Fruit fly (Drosophila melanogaster): Measurements from ENCODE around the gene CG6834.
A peak's percentile ranks its signal among the peaks of the same experiment; 100 is the strongest.

CG6834 gene

DNA sequence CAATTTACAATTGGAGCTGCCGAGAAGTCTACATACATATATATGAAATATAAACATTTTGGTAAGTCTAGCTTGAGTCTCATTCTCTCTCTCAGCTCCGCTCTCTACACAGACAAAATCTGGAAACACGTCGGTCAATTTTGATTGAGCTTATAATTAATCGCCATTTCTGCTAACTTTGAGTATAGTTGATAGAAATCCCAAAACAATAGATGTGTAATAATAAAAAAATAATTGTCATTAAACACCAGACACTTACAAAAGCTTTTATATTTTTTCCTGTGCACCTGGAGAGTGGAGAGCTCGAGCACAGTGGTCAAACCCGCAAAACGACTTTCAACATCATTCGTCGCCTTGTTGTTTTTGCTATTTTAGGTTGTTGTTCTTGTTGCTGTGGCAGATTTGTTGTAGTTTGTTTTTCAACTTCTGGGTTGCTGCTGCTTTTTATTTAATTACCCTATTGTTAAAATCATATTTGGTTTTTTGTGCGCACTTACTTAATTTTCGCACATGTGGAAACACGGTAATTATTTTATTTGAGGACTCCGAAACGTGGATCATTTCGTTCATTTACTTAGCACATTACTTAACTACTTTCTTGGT lies 31.2 kb downstream of the CG6834 start (continued):
- TF ChIP-seq NC2β (GFP tag; optimal IDR thresholded peaks at IDR 0.05) (peak; percentile 95), CG3163 (GFP tag; optimal IDR thresholded peaks at IDR 0.05) (peak; percentile 68), br (optimal IDR thresholded peaks at IDR 0.05) (no peak), CG6175 (GFP tag; IDR thresholded peaks at IDR 0.05) (peak; percentile 96), CkIIα-i1 (GFP tag; IDR thresholded peaks at IDR 0.05) (peak; percentile 80), Stat92E (GFP tag; optimal IDR thresholded peaks at IDR 0.05) (peak in 1 of 3 experiments; percentile 71), Aef1 (GFP tag; IDR thresholded peaks at IDR 0.05) (peak; percentile 96), CG8478 (optimal IDR thresholded peaks at IDR 0.05) (no peak), tna (GFP tag; IDR thresholded peaks at IDR 0.05; ENCODE audit: partially characterized antibody) (no peak), wor (GFP tag; IDR thresholded peaks at IDR 0.05) (peak; percentile 93), CG12219 (GFP tag; optimal IDR thresholded peaks at IDR 0.05) (peak; percentile 96), kay (GFP tag; optimal IDR thresholded peaks at IDR 0.05) (peak; percentile 87), kah (GFP tag; optimal IDR thresholded peaks at IDR 0.05) (peak; percentile 86), Med (GFP tag) (peak; percentile 100), CG4328 (GFP tag; optimal IDR thresholded peaks at IDR 0.05) (peak; percentile 76), CG43689 (GFP tag; IDR thresholded peaks at IDR 0.05) (peak; percentile 88), CG7786 (GFP tag; optimal IDR thresholded peaks at IDR 0.05) (peak; percentile 96), Hey (tag; optimal IDR thresholded peaks at IDR 0.05) (peak; percentile 54), CG11398 (GFP tag; optimal IDR thresholded peaks at IDR 0.05) (peak; percentile 83), Dbx (GFP tag; IDR thresholded peaks at IDR 0.05) (peak; percentile 97), seq (GFP tag; IDR thresholded peaks at IDR 0.05) (peak; percentile 94), mirr (GFP tag; optimal IDR thresholded peaks at IDR 0.05) (peak; percentile 65), CG4424 (GFP tag; optimal IDR thresholded peaks at IDR 0.05) (peak; percentile 96), CG1792 (GFP tag; optimal IDR thresholded peaks at IDR 0.05) (peak; percentile 92), Bdp1 (GFP tag; optimal IDR thresholded peaks at IDR 0.05) (peak; percentile 91), otp (GFP tag; IDR thresholded peaks at IDR 0.05) (peak; percentile 95), CTCF (GFP tag; optimal IDR thresholded peaks at IDR 0.05) (peak; percentile 53), CG7271 (tag; optimal IDR thresholded peaks at IDR 0.05) (peak; percentile 69), NFAT (GFP tag; IDR thresholded peaks at IDR 0.05) (peak; percentile 98), CG6854 (GFP tag; optimal IDR thresholded peaks at IDR 0.05) (peak; percentile 91), tin (GFP tag; optimal IDR thresholded peaks at IDR 0.05) (peak; percentile 95), CG6654 (GFP tag; optimal IDR thresholded peaks at IDR 0.05) (peak; percentile 77), fd96Cb (tag; optimal IDR thresholded peaks at IDR 0.05) (peak; percentile 95), sim (GFP tag; IDR thresholded peaks at IDR 0.05) (peak; percentile 90), Kr (GFP tag; optimal IDR thresholded peaks at IDR 0.05) (no peak), cwo (GFP tag; optimal IDR thresholded peaks at IDR 0.05) (peak; percentile 92), da (GFP tag; optimal IDR thresholded peaks at IDR 0.05) (peak; percentile 57), CG31441 (GFP tag; IDR thresholded peaks at IDR 0.05) (peak; percentile 93), Awh (GFP tag; IDR thresholded peaks at IDR 0.05) (peak; percentile 97), salm (tag; optimal IDR thresholded peaks at IDR 0.05) (peak; percentile 94), p53 (GFP tag; optimal IDR thresholded peaks at IDR 0.05) (peak; percentile 69), unc-4 (GFP tag; IDR thresholded peaks at IDR 0.05; ENCODE audit: partially characterized antibody) (no peak), CG9215 (GFP tag; IDR thresholded peaks at IDR 0.05) (peak; percentile 93), h (optimal IDR thresholded peaks at IDR 0.05) (no peak), Mad (GFP tag; optimal IDR thresholded peaks at IDR 0.05) (peak; percentile 95), Chrac-16 (GFP tag; optimal IDR thresholded peaks at IDR 0.05) (peak; percentile 96), Camta (GFP tag; optimal IDR thresholded peaks at IDR 0.05) (peak; percentile 95), CG34224 (GFP tag; IDR thresholded peaks at IDR 0.05; ENCODE audit: partially characterized antibody) (no peak), pan (optimal IDR thresholded peaks at IDR 0.05) (no peak), pan (GFP tag; optimal IDR thresholded peaks at IDR 0.05 in 1 of 2, IDR thresholded peaks at IDR 0.05 in 1 of 2) (peak in 1 of 2 experiments; percentile 98), tup (GFP tag; optimal IDR thresholded peaks at IDR 0.05) (peak; percentile 92), E2f1 (GFP tag; IDR thresholded peaks at IDR 0.05) (peak; percentile 97), CG32772 (GFP tag; IDR thresholded peaks at IDR 0.05) (peak; percentile 97)
